Worm (Caenorhabditis elegans): Measurements from ENCODE around the gene tmed-4.

DNA sequence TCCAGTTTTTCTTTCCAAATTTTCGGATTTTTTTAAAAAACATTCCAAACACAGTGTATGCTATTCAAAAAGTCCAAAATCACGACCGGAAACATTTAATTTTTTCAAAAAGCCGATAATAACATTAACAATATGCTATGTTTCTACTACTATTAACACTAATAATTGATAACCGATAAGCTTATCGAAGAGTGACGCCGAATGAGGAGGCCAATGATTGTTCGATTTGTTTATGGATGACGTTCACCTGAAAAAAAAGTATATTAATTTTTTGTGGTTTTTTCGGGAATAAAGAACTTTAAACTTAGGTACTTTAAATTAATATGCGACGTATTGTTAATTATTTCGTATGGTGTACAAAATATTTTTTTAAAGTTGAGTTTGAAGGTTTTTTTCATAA lies 50.9 kb downstream of the tmed-4 start:
- no peak for TF ChIP-seq snpc-4 (tag; optimal IDR thresholded peaks at IDR 0.05)
- no peak for TF ChIP-seq ztf-11 (tag; optimal IDR thresholded peaks at IDR 0.05)
- TF ChIP-seq fkh-10 (GFP tag; optimal IDR thresholded peaks at IDR 0.05) = no peak
- no peak for TF ChIP-seq unc-62 (GFP tag; optimal IDR thresholded peaks at IDR 0.05)
- no peak for TF ChIP-seq lin-39 (tag; optimal IDR thresholded peaks at IDR 0.05)

Data from whole organism, L1 larva.